Worm (Caenorhabditis elegans): ENCODE data around the gene Y22D7AL.1.

ce11 chrIII:1689927-1690326 is 37.6 kb downstream of the Y22D7AL.1 start, which contains the start of gene Y22D7AR.14:
- TF ChIP-seq ztf-4 (tag; optimal IDR thresholded peaks at IDR 0.05), result no peak
- TF ChIP-seq ceh-16 (tag; optimal IDR thresholded peaks at IDR 0.05), result no peak
- TF ChIP-seq nhr-237 (tag; optimal IDR thresholded peaks at IDR 0.05), result no peak
- no peak for TF ChIP-seq nhr-12 (tag; optimal IDR thresholded peaks at IDR 0.05)
- TF ChIP-seq unc-62 (GFP tag; optimal IDR thresholded peaks at IDR 0.05), result no peak
